Worm (Caenorhabditis elegans) whole organism, L1 larva: ENCODE measurements around the gene mua-6.
A peak's percentile ranks its signal among the peaks of the same experiment; 100 is the strongest.

Experiments used
- C04F5.9 ChIP-seq: sonication (generic microtip); optimal IDR thresholded peaks from 2 replicates; lab custom pipeline; 2016; ENCODE audit warnings: missing genetic modification characterization, missing compliant biosample characterization
- C16A3.4 ChIP-seq: fragments of 150-350 bp; optimal IDR thresholded peaks from 2 replicates; lab custom pipeline; 2014; ENCODE audit warnings: missing biosample characterization, missing genetic modification characterization
- C34B4.2 ChIP-seq: sonication (generic microtip); optimal IDR thresholded peaks from 2 replicates; lab custom pipeline; 2017; ENCODE audit warnings: mild to moderate bottlenecking, missing genetic modification characterization, missing compliant biosample characterization
- Y116A8C.19 ChIP-seq: sonication (generic microtip); optimal IDR thresholded peaks from 2 replicates; lab custom pipeline; 2016; ENCODE audit warnings: missing compliant biosample characterization, missing genetic modification characterization, borderline replicate concordance
- aly-2 ChIP-seq: fragments of 150-350 bp; optimal IDR thresholded peaks from 2 replicates; lab custom pipeline; 2014; ENCODE audit warnings: missing biosample characterization, missing genetic modification characterization
- ceh-8 ChIP-seq: fragments of 200-800 bp; sonication (Bioruptor generic); optimal IDR thresholded peaks from 2 replicates; lab custom pipeline; 2018; ENCODE audit warnings: mild to moderate bottlenecking, missing genetic modification characterization, moderate library complexity, missing compliant biosample characterization
- ceh-82 ChIP-seq, 3 experiments: fragments of 150-350 bp in 1 of 3; sonication (generic microtip) in 2 of 3; optimal IDR thresholded peaks; 2 replicates each; lab custom pipeline; 2014 to 2017; ENCODE audit warnings: missing biosample characterization in 3 of 3, missing genetic modification characterization in 3 of 3
- efl-1 ChIP-seq, 4 experiments: fragments of 150-350 bp; optimal IDR thresholded peaks in 3 of 4; peaks in 1 of 4; 1 replicate in 1 of 4; 2 replicates in 3 of 4; lab custom pipeline; 2014; ENCODE audit warnings: missing biosample characterization in 2 of 4, missing genetic modification characterization in 2 of 4, missing genetic modification reagents in 2 of 4
- efl-3 ChIP-seq: fragments of 200-800 bp; sonication (Bioruptor generic); optimal IDR thresholded peaks from 2 replicates; lab custom pipeline; 2018; ENCODE audit warnings: mild to moderate bottlenecking, missing genetic modification characterization, missing compliant biosample characterization
- egl-27 ChIP-seq, 2 experiments: fragments of 150-350 bp in 1 of 2; sonication (generic microtip); optimal IDR thresholded peaks; 3 replicates each; lab custom pipeline; 2017 to 2018; ENCODE audit warnings: missing biosample characterization in 2 of 2, missing genetic modification characterization in 2 of 2, missing genetic modification reagents in 2 of 2
- elt-2 ChIP-seq: sonication (generic microtip); optimal IDR thresholded peaks from 2 replicates; lab custom pipeline; 2016; ENCODE audit warnings: missing genetic modification characterization, mild to moderate bottlenecking, inconsistent platforms, missing compliant biosample characterization, missing genetic modification reagents
- elt-3 ChIP-seq, 6 experiments: fragments of 150-350 bp in 1 of 6; sonication (generic microtip); optimal IDR thresholded peaks; 2 replicates each; lab custom pipeline; 2017 to 2018; ENCODE audit warnings: missing biosample characterization in 6 of 6, missing genetic modification characterization in 6 of 6, inconsistent platforms in 1 of 6
- fkh-4 ChIP-seq: sonication (generic microtip); optimal IDR thresholded peaks from 2 replicates; lab custom pipeline; 2016; ENCODE audit warnings: missing compliant biosample characterization, missing genetic modification characterization, borderline replicate concordance
- fos-1 ChIP-seq: fragments of 150-350 bp; optimal IDR thresholded peaks from 2 replicates; lab custom pipeline; 2014; ENCODE audit warnings: missing biosample characterization, missing genetic modification characterization
- grh-1 ChIP-seq: fragments of 200-800 bp; sonication (Bioruptor generic); IDR thresholded peaks from 2 replicates; pipeline ENCODE4 v1.3.6; 2022; ENCODE audit warnings: missing genetic modification reagents, missing genetic modification characterization, missing compliant biosample characterization
- hpl-2 ChIP-seq: fragments of 150-350 bp; optimal IDR thresholded peaks from 2 replicates; lab custom pipeline; 2014; ENCODE audit warnings: missing biosample characterization, missing genetic modification reagents, missing genetic modification characterization
- irx-1 ChIP-seq: sonication (generic microtip); optimal IDR thresholded peaks from 2 replicates; lab custom pipeline; 2016; ENCODE audit warnings: missing genetic modification characterization, missing compliant biosample characterization
- jun-1 ChIP-seq: fragments of 150-350 bp; optimal IDR thresholded peaks from 2 replicates; lab custom pipeline; 2014; ENCODE audit warnings: missing biosample characterization, missing genetic modification reagents, missing genetic modification characterization
- lin-13 ChIP-seq: fragments of 150-350 bp; optimal IDR thresholded peaks from 2 replicates; lab custom pipeline; 2014; ENCODE audit warnings: missing biosample characterization, missing genetic modification reagents, missing genetic modification characterization
- lin-14 ChIP-seq: fragments of 200-800 bp; sonication (Bioruptor generic); optimal IDR thresholded peaks from 2 replicates; lab custom pipeline; 2018; ENCODE audit warnings: mild to moderate bottlenecking, missing genetic modification characterization, moderate library complexity, missing compliant biosample characterization
- lin-15B ChIP-seq: fragments of 150-350 bp; sonication (generic microtip); optimal IDR thresholded peaks from 3 replicates; lab custom pipeline; 2014; ENCODE audit warnings: missing biosample characterization, missing genetic modification characterization
- lir-3 ChIP-seq: sonication (generic microtip); optimal IDR thresholded peaks from 2 replicates; lab custom pipeline; 2016; ENCODE audit warnings: mild to moderate bottlenecking, missing genetic modification characterization, moderate library complexity, missing compliant biosample characterization; ENCODE audit not compliant: poor library complexity
- lsy-2 ChIP-seq, 2 experiments: fragments of 150-350 bp; optimal IDR thresholded peaks; 2 replicates each; lab custom pipeline; 2014; ENCODE audit warnings: missing biosample characterization in 2 of 2, missing genetic modification characterization in 2 of 2
- nhr-12 ChIP-seq: sonication (generic microtip); optimal IDR thresholded peaks from 2 replicates; lab custom pipeline; 2017; ENCODE audit warnings: missing biosample characterization, missing genetic modification characterization
- nhr-19 ChIP-seq: fragments of 200-800 bp; sonication (Bioruptor generic); conservative IDR thresholded peaks from 2 replicates; pipeline ENCODE4 v1.3.6; 2022; ENCODE audit warnings: missing genetic modification characterization, missing compliant biosample characterization
- nhr-20 ChIP-seq: sonication (generic microtip); optimal IDR thresholded peaks from 2 replicates; lab custom pipeline; 2016; ENCODE audit warnings: mild to moderate bottlenecking, missing genetic modification characterization, missing compliant biosample characterization
- nhr-237 ChIP-seq: fragments of 150-350 bp; optimal IDR thresholded peaks from 2 replicates; lab custom pipeline; 2014; ENCODE audit warnings: missing biosample characterization, missing genetic modification characterization
- nhr-28 ChIP-seq: fragments of 150-350 bp; optimal IDR thresholded peaks from 2 replicates; lab custom pipeline; 2014; ENCODE audit warnings: missing biosample characterization, missing genetic modification characterization
- nhr-71 ChIP-seq: sonication (generic microtip); optimal IDR thresholded peaks from 2 replicates; lab custom pipeline; 2016; ENCODE audit warnings: mild to moderate bottlenecking, missing genetic modification characterization, moderate library complexity, missing compliant biosample characterization
- nhr-76 ChIP-seq: sonication (generic microtip); optimal IDR thresholded peaks from 2 replicates; lab custom pipeline; 2017; ENCODE audit warnings: missing biosample characterization, missing genetic modification characterization
- nhr-77 ChIP-seq: fragments of 150-350 bp; optimal IDR thresholded peaks from 2 replicates; lab custom pipeline; 2014; ENCODE audit warnings: missing biosample characterization, missing genetic modification characterization
- nhr-84 ChIP-seq: sonication (generic microtip); optimal IDR thresholded peaks from 2 replicates; lab custom pipeline; 2017; ENCODE audit warnings: missing biosample characterization, missing genetic modification characterization
- nhr-85 ChIP-seq: sonication (generic microtip); peaks from one replicate; lab custom pipeline; 2016; ENCODE audit warnings: missing genetic modification characterization, inconsistent platforms, missing compliant biosample characterization
- nhr-90 ChIP-seq: sonication (generic microtip); optimal IDR thresholded peaks from 2 replicates; lab custom pipeline; 2016; ENCODE audit warnings: mild to moderate bottlenecking, missing genetic modification characterization, missing compliant biosample characterization; ENCODE audit not compliant: poor library complexity
- pag-3 ChIP-seq: sonication (generic microtip); optimal IDR thresholded peaks from 2 replicates; lab custom pipeline; 2017; ENCODE audit warnings: missing genetic modification characterization, mild to moderate bottlenecking, missing compliant biosample characterization, antibody characterized with exemption, borderline replicate concordance; ENCODE audit not compliant: insufficient read depth
- pax-3 ChIP-seq: fragments of 200-800 bp; sonication (Bioruptor generic); optimal IDR thresholded peaks from 2 replicates; lab custom pipeline; 2018; ENCODE audit warnings: mild to moderate bottlenecking, missing genetic modification characterization, moderate library complexity, missing compliant biosample characterization
- pqm-1 ChIP-seq: sonication (generic microtip); optimal IDR thresholded peaks from 3 replicates; lab custom pipeline; 2017; ENCODE audit warnings: missing biosample characterization, missing genetic modification characterization
- snpc-4 ChIP-seq: fragments of 150-350 bp; optimal IDR thresholded peaks from 2 replicates; lab custom pipeline; 2014; ENCODE audit warnings: missing biosample characterization, missing genetic modification characterization
- snu-23 ChIP-seq: sonication (generic microtip); optimal IDR thresholded peaks from 2 replicates; lab custom pipeline; 2016; ENCODE audit warnings: missing genetic modification characterization, missing compliant biosample characterization
- sup-37 ChIP-seq: fragments of 200-800 bp; sonication (Bioruptor generic); optimal IDR thresholded peaks from 2 replicates; lab custom pipeline; 2018; ENCODE audit warnings: mild to moderate bottlenecking, missing genetic modification characterization, missing compliant biosample characterization
- unc-30 ChIP-seq: sonication (generic microtip); optimal IDR thresholded peaks from 2 replicates; lab custom pipeline; 2017; ENCODE audit warnings: missing biosample characterization, missing genetic modification characterization
- unc-62 ChIP-seq: fragments of 150-350 bp; optimal IDR thresholded peaks from 2 replicates; lab custom pipeline; 2014; ENCODE audit warnings: missing biosample characterization, missing genetic modification reagents, missing genetic modification characterization
- unc-86 ChIP-seq: sonication (generic microtip); optimal IDR thresholded peaks from 2 replicates; lab custom pipeline; 2016; ENCODE audit warnings: missing genetic modification characterization, missing compliant biosample characterization
- xbp-1 ChIP-seq: sonication (generic microtip); optimal IDR thresholded peaks from 2 replicates; lab custom pipeline; 2016; ENCODE audit warnings: missing genetic modification characterization, missing compliant biosample characterization
- zag-1 ChIP-seq: fragments of 150-350 bp; optimal IDR thresholded peaks from 2 replicates; lab custom pipeline; 2014; ENCODE audit warnings: missing biosample characterization, missing genetic modification characterization
- ztf-4 ChIP-seq: fragments of 150-350 bp; optimal IDR thresholded peaks from 2 replicates; lab custom pipeline; 2014; ENCODE audit warnings: missing biosample characterization, missing genetic modification characterization

Gene mua-6

ce11 chrX:16298173-16298572 is 32.7 kb upstream of the mua-6 start (continued):
- TF ChIP-seq elt-2 (tag; lab: Kevin White, UChicago) (peak; percentile 29), grh-1 (GFP tag; lab: Robert Waterston, UW) (peak; percentile 51), lir-3 (tag; lab: Kevin White, UChicago) (peak; percentile 48)

ce11 chrX:16297123-16297522 is 31.6 kb upstream of the mua-6 start:
- TF ChIP-seq efl-1 (optimal IDR thresholded peaks at IDR 0.05; lab: Kevin White, UChicago) (no peak), efl-1 (GFP tag; optimal IDR thresholded peaks at IDR 0.05 in 1 of 2; lab: Kevin White, UChicago) (peak in 1 of 2 experiments; percentile 60), lin-14 (peak; percentile 37), efl-3 (GFP tag; lab: Kevin White, UChicago) (no peak)

ce11 chrX:16292933-16293332 is 27.4 kb upstream of the mua-6 start, which contains the start of gene F52E10.4:
Gene F52E10.4, minus strand, starts transcription at chrX:16293033.
- TF ChIP-seq aly-2 (tag; lab: Kevin White, UChicago) (no peak), ceh-8 (GFP tag; lab: Kevin White, UChicago) (no peak), nhr-85 (tag; lab: Kevin White, UChicago) (no peak), unc-30 (tag; lab: Kevin White, UChicago) (no peak), fos-1 (tag; lab: Kevin White, UChicago) (no peak), lsy-2 (tag; optimal IDR thresholded peaks at IDR 0.05; lab: Kevin White, UChicago) (no peak), pqm-1 (tag; lab: Kevin White, UChicago) (no peak), nhr-237 (tag; lab: Kevin White, UChicago) (no peak), nhr-76 (no peak), lin-13 (no peak), zag-1 (tag; lab: Kevin White, UChicago) (no peak), ceh-82 (tag; optimal IDR thresholded peaks at IDR 0.05; lab: Kevin White, UChicago) (no peak), hpl-2 (GFP tag; lab: Kevin White, UChicago) (no peak), unc-62 (GFP tag; lab: Kevin White, UChicago) (no peak), pag-3 (no peak)
- TF ChIP-seq, all 84 proteins: peak for 0

ce11 chrX:16290536-16290935 is 25.1 kb upstream of the mua-6 start:
- TF ChIP-seq unc-30 (tag; lab: Kevin White, UChicago) (no peak), lin-13 (no peak), nhr-85 (tag; lab: Kevin White, UChicago) (peak; percentile 78), C04F5.9 (tag; lab: Kevin White, UChicago) (no peak), xbp-1 (tag; lab: Kevin White, UChicago) (no peak), lin-15B (no peak), unc-62 (GFP tag; lab: Kevin White, UChicago) (no peak), pax-3 (tag; lab: Kevin White, UChicago) (no peak), nhr-84 (no peak), egl-27 (tag; optimal IDR thresholded peaks at IDR 0.05; lab: Kevin White, UChicago) (no peak), Y116A8C.19 (tag; lab: Kevin White, UChicago) (no peak), nhr-77 (tag; lab: Kevin White, UChicago) (no peak), nhr-19 (GFP tag; lab: Robert Waterston, UW) (no peak), nhr-20 (tag; lab: Kevin White, UChicago) (peak; percentile 58), lsy-2 (tag; optimal IDR thresholded peaks at IDR 0.05; lab: Kevin White, UChicago) (no peak), jun-1 (tag; lab: Kevin White, UChicago) (no peak), snu-23 (GFP tag; lab: Kevin White, UChicago) (peak; percentile 15), nhr-90 (tag; lab: Kevin White, UChicago) (no peak), elt-3 (tag; optimal IDR thresholded peaks at IDR 0.05; lab: Kevin White, UChicago) (peak in 4 of 6 experiments; percentile 13 to 55 (median 30)), fos-1 (tag; lab: Kevin White, UChicago) (no peak), ztf-4 (tag; lab: Kevin White, UChicago) (no peak), C16A3.4 (tag; lab: Kevin White, UChicago) (no peak), nhr-12 (tag; lab: Kevin White, UChicago) (no peak), lin-14 (peak; percentile 68), lir-3 (tag; lab: Kevin White, UChicago) (no peak), unc-86 (tag; lab: Kevin White, UChicago) (no peak), irx-1 (tag; lab: Kevin White, UChicago) (no peak), nhr-28 (no peak), C34B4.2 (no peak), fkh-4 (tag; lab: Kevin White, UChicago) (no peak), sup-37 (no peak), snpc-4 (tag; lab: Kevin White, UChicago) (peak; percentile 14), nhr-71 (tag; lab: Kevin White, UChicago) (peak; percentile 22)
